Worm (Caenorhabditis elegans) whole organism, L1 larva: ENCODE results near the gene F27C8.2.

Source experiments
- blmp-1 ChIP-seq: fragments of 150-350 bp; optimal IDR thresholded peaks from 2 replicates; lab custom pipeline; 2014; ENCODE audit warnings: missing biosample characterization, missing genetic modification characterization
- egl-27 ChIP-seq, 2 experiments: fragments of 150-350 bp in 1 of 2; sonication (generic microtip); optimal IDR thresholded peaks; 3 replicates each; lab custom pipeline; 2017 to 2018; ENCODE audit warnings: missing biosample characterization in 2 of 2, missing genetic modification characterization in 2 of 2, missing genetic modification reagents in 2 of 2
- elt-3 ChIP-seq, 6 experiments: fragments of 150-350 bp in 1 of 6; sonication (generic microtip); optimal IDR thresholded peaks; 2 replicates each; lab custom pipeline; 2017 to 2018; ENCODE audit warnings: missing biosample characterization in 6 of 6, missing genetic modification characterization in 6 of 6, inconsistent platforms in 1 of 6
- fkh-4 ChIP-seq: sonication (generic microtip); optimal IDR thresholded peaks from 2 replicates; lab custom pipeline; 2016; ENCODE audit warnings: missing compliant biosample characterization, missing genetic modification characterization, borderline replicate concordance
- fos-1 ChIP-seq: fragments of 150-350 bp; optimal IDR thresholded peaks from 2 replicates; lab custom pipeline; 2014; ENCODE audit warnings: missing biosample characterization, missing genetic modification characterization
- lin-39 ChIP-seq: fragments of 150-350 bp; optimal IDR thresholded peaks from 2 replicates; lab custom pipeline; 2014; ENCODE audit warnings: missing biosample characterization, missing genetic modification reagents, missing genetic modification characterization
- mep-1 ChIP-seq: fragments of 150-350 bp; optimal IDR thresholded peaks from 2 replicates; lab custom pipeline; 2014; ENCODE audit warnings: missing biosample characterization, missing genetic modification characterization
- nhr-12 ChIP-seq: sonication (generic microtip); optimal IDR thresholded peaks from 2 replicates; lab custom pipeline; 2017; ENCODE audit warnings: missing biosample characterization, missing genetic modification characterization
- unc-130 ChIP-seq: fragments of 150-350 bp; optimal IDR thresholded peaks from 2 replicates; lab custom pipeline; 2017; ENCODE audit warnings: missing biosample characterization, missing genetic modification characterization, inconsistent platforms
- zip-4 ChIP-seq: fragments of 200-800 bp; sonication (Bioruptor generic); optimal IDR thresholded peaks from 2 replicates; lab custom pipeline; 2018; ENCODE audit warnings: mild to moderate bottlenecking, missing genetic modification characterization, moderate library complexity, missing compliant biosample characterization
- ztf-11 ChIP-seq, 2 experiments: sonication (generic microtip); optimal IDR thresholded peaks; 2 replicates each; lab custom pipeline; 2016 to 2017; ENCODE audit warnings: missing genetic modification characterization in 2 of 2, missing biosample characterization in 1 of 2, missing compliant biosample characterization in 1 of 2
- ztf-4 ChIP-seq: fragments of 150-350 bp; optimal IDR thresholded peaks from 2 replicates; lab custom pipeline; 2014; ENCODE audit warnings: missing biosample characterization, missing genetic modification characterization

DNA sequence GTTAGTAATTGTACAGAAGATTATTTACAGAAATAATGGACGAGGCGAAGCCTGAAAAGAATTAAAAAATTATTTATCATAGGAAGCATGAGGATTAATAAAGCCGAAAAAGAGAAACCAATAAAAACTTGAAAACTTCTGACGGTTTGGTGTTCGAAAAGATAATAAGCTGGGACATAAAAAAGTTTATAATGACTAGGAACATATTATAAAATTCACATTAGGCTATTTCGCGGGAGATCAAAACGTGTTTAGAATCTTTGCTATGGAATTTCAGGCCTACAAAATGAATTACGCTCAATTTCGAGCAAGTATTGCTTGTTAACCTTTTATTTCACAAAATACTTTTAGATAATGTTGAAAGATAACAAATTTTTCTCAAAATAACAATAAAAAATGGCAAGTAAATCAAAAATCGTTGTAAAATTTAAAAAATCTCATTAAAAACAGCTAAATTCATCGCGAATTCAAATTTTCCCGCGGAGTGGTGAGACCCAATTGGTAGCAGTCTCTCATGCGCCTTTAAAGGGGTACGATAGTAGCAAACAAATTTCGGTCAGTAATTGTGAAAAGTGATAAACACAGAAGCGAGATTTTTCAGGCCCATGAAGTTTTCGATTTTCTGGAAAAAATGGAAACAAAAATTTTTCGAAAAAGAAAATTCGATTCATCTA is 7.2 kb upstream of the F27C8.2 start, which contains the start of gene trcs-1:
- TF ChIP-seq ztf-4 (tag; lab: Kevin White, UChicago) (no peak), lin-39 (tag; lab: Kevin White, UChicago) (no peak), fos-1 (tag; lab: Kevin White, UChicago) (no peak), mep-1 (tag; lab: Kevin White, UChicago) (no peak), unc-130 (tag; lab: Kevin White, UChicago) (no peak), zip-4 (GFP tag; lab: Kevin White, UChicago) (no peak), nhr-12 (tag; lab: Kevin White, UChicago) (no peak), elt-3 (tag; optimal IDR thresholded peaks at IDR 0.05; lab: Kevin White, UChicago) (no peak), ztf-11 (tag; optimal IDR thresholded peaks at IDR 0.05; lab: Kevin White, UChicago) (no peak), fkh-4 (no peak), egl-27 (tag; optimal IDR thresholded peaks at IDR 0.05; lab: Kevin White, UChicago) (no peak), blmp-1 (tag; lab: Kevin White, UChicago) (no peak)
